Worm (Caenorhabditis elegans): ENCODE results near the gene mex-6.

- no peak for TF ChIP-seq ceh-45 (GFP tag; IDR thresholded peaks at IDR 0.05)
- no peak for TF ChIP-seq pha-4 (tag; optimal IDR thresholded peaks at IDR 0.05)
- no peak for TF ChIP-seq eyg-1 (tag; optimal IDR thresholded peaks at IDR 0.05)
- TF ChIP-seq sox-2 (GFP tag; IDR thresholded peaks at IDR 0.05): no peak
- TF ChIP-seq rnt-1 (tag; optimal IDR thresholded peaks at IDR 0.05): no peak
- no peak for TF ChIP-seq unc-86 (tag; optimal IDR thresholded peaks at IDR 0.05)
- TF ChIP-seq unc-3 (GFP tag; conservative IDR thresholded peaks at IDR 0.05): no peak
- no peak for TF ChIP-seq unc-3 (tag; optimal IDR thresholded peaks at IDR 0.05)
- TF ChIP-seq nhr-11 (tag; optimal IDR thresholded peaks at IDR 0.05): no peak
- TF ChIP-seq hlh-15 (tag; optimal IDR thresholded peaks at IDR 0.05): no peak
Measured at ce11 chrII:9554925-9555553, 31.1 kb downstream of the mex-6 start, which contains the start of gene F35H8.2.

All from whole organism, late embryonic.